Fruit fly (Drosophila melanogaster) whole organism, embryonic: ENCODE results near the gene Tlk.

Source experiments
- Atf3 ChIP-seq: fragments of 200-800 bp; sonication (Bioruptor generic); optimal IDR thresholded peaks from 3 replicates; lab custom pipeline; 2016; ENCODE audit warnings: missing biosample characterization, missing genetic modification characterization
- BtbVII ChIP-seq: fragments of 200-800 bp; sonication (Bioruptor generic); optimal IDR thresholded peaks from 3 replicates; lab custom pipeline; 2017; ENCODE audit warnings: missing biosample characterization, mild to moderate bottlenecking, missing genetic modification characterization
- CG11723 ChIP-seq: fragments of 200-800 bp; sonication (Bioruptor generic); optimal IDR thresholded peaks from 2 replicates; lab custom pipeline; 2017; ENCODE audit warnings: missing biosample characterization, mild to moderate bottlenecking, missing genetic modification characterization
- CG12104 ChIP-seq: fragments of 200-800 bp; sonication (Bioruptor generic); optimal IDR thresholded peaks from 3 replicates; lab custom pipeline; 2016; ENCODE audit warnings: missing biosample characterization, missing genetic modification characterization
- CG12236 ChIP-seq: fragments of 200-800 bp; sonication (Bioruptor generic); optimal IDR thresholded peaks from 2 replicates; lab custom pipeline; 2016; ENCODE audit warnings: missing biosample characterization, missing genetic modification characterization
- CG13287 ChIP-seq: fragments of 200-800 bp; sonication (Bioruptor generic); IDR thresholded peaks from 2 replicates; pipeline ENCODE4 v1.3.6; 2022; ENCODE audit warnings: missing biosample characterization, missing genetic modification characterization; ENCODE audit not compliant: partially characterized antibody
- CG13424 ChIP-seq: fragments of 200-800 bp; sonication (Bioruptor generic); optimal IDR thresholded peaks from 2 replicates; lab custom pipeline; 2019; ENCODE audit warnings: missing biosample characterization, mild to moderate bottlenecking, missing genetic modification characterization, moderate library complexity
- CG15696 ChIP-seq: fragments of 200-800 bp; sonication (Bioruptor generic); optimal IDR thresholded peaks from 2 replicates; lab custom pipeline; 2019; ENCODE audit warnings: missing biosample characterization, mild to moderate bottlenecking, missing genetic modification characterization, moderate library complexity
- CG2129 ChIP-seq: fragments of 200-800 bp; sonication (Bioruptor generic); IDR thresholded peaks from 2 replicates; pipeline ENCODE4 v1.3.6; 2022; ENCODE audit warnings: missing biosample characterization, missing genetic modification characterization; ENCODE audit not compliant: partially characterized antibody
- CG2712 ChIP-seq: fragments of 200-800 bp; optimal IDR thresholded peaks from 3 replicates; lab custom pipeline; 2019; ENCODE audit warnings: missing biosample characterization, mild to moderate bottlenecking, missing genetic modification characterization, moderate library complexity
- CG3065 ChIP-seq: fragments of 200-800 bp; sonication (Bioruptor generic); optimal IDR thresholded peaks from 2 replicates; lab custom pipeline; 2016; ENCODE audit warnings: missing biosample characterization, missing genetic modification characterization
- CG3726 ChIP-seq: fragments of 200-800 bp; sonication (Bioruptor generic); IDR thresholded peaks from 3 replicates; pipeline ENCODE4, ENCODE4 v1.3.6; 2022; ENCODE audit warnings: missing biosample characterization, missing genetic modification characterization
- CG3995 ChIP-seq: fragments of 200-800 bp; sonication (Bioruptor generic); optimal IDR thresholded peaks from 3 replicates; lab custom pipeline; 2016; ENCODE audit warnings: missing biosample characterization, missing genetic modification characterization
- CG42726 ChIP-seq: fragments of 200-800 bp; sonication (Bioruptor generic); IDR thresholded peaks from 2 replicates; pipeline ENCODE4 v1.3.6; 2022; ENCODE audit warnings: missing biosample characterization, missing genetic modification characterization; ENCODE audit not compliant: partially characterized antibody
- CG4360 ChIP-seq: fragments of 200-800 bp; sonication (Bioruptor generic); IDR thresholded peaks from 2 replicates; pipeline ENCODE4 v1.3.6; 2022; ENCODE audit warnings: missing biosample characterization, missing genetic modification characterization
- CG5953 ChIP-seq: fragments of 200-800 bp; sonication (Bioruptor generic); IDR thresholded peaks from 2 replicates; pipeline ENCODE4 v1.3.6; 2022; ENCODE audit warnings: missing biosample characterization, missing genetic modification characterization
- CG7357 ChIP-seq: fragments of 200-800 bp; sonication (Bioruptor generic); IDR thresholded peaks from 3 replicates; pipeline ENCODE4 v1.3.6; 2022; ENCODE audit warnings: missing biosample characterization, missing genetic modification characterization
- CG7786 ChIP-seq: fragments of 200-800 bp; sonication (Bioruptor generic); optimal IDR thresholded peaks from 2 replicates; lab custom pipeline; 2016; ENCODE audit warnings: missing biosample characterization, missing genetic modification characterization
- CG8089 ChIP-seq: fragments of 200-800 bp; sonication (Bioruptor generic); optimal IDR thresholded peaks from 3 replicates; lab custom pipeline; 2016; ENCODE audit warnings: missing biosample characterization, missing genetic modification characterization
- CG8765 ChIP-seq: fragments of 200-800 bp; sonication (Bioruptor generic); IDR thresholded peaks from 2 replicates; pipeline ENCODE4 v1.3.6; 2022; ENCODE audit warnings: missing biosample characterization, missing genetic modification characterization
- CG9727 ChIP-seq: fragments of 200-800 bp; sonication (Bioruptor generic); optimal IDR thresholded peaks from 3 replicates; lab custom pipeline; 2017; ENCODE audit warnings: missing biosample characterization, mild to moderate bottlenecking, missing genetic modification characterization
- CHES-1-like ChIP-seq: fragments of 200-800 bp; sonication (Bioruptor generic); optimal IDR thresholded peaks from 2 replicates; lab custom pipeline; 2016; ENCODE audit warnings: missing biosample characterization, missing genetic modification characterization
- Dek ChIP-seq: fragments of 200-800 bp; sonication (Bioruptor generic); optimal IDR thresholded peaks from 3 replicates; lab custom pipeline; 2019; ENCODE audit warnings: missing biosample characterization, mild to moderate bottlenecking, missing genetic modification characterization, moderate library complexity
- Lpt ChIP-seq: fragments of >200 bp; optimal IDR thresholded peaks from 2 replicates; lab custom pipeline; 2018; ENCODE audit warnings: missing biosample characterization, missing genetic modification characterization
- Sox100B ChIP-seq: fragments of 200-800 bp; sonication (Bioruptor generic); optimal IDR thresholded peaks from 3 replicates; lab custom pipeline; 2018; ENCODE audit warnings: missing biosample characterization, mild to moderate bottlenecking, missing genetic modification characterization
- Sry-δ ChIP-seq: fragments of 200-800 bp; sonication (Bioruptor generic); optimal IDR thresholded peaks from 2 replicates; lab custom pipeline; 2016; ENCODE audit warnings: missing biosample characterization, missing genetic modification characterization
- Taf1 ChIP-seq: fragments of 200-800 bp; sonication (Bioruptor generic); IDR thresholded peaks from 2 replicates; pipeline ENCODE4 v1.3.6; 2022; ENCODE audit warnings: missing biosample characterization, missing genetic modification characterization
- amos ChIP-seq: fragments of 200-800 bp; sonication (Bioruptor generic); IDR thresholded peaks from 2 replicates; pipeline ENCODE4 v1.3.6; 2022; ENCODE audit warnings: missing biosample characterization, missing genetic modification characterization; ENCODE audit not compliant: partially characterized antibody
- ase ChIP-seq: fragments of 200-800 bp; sonication (Bioruptor generic); IDR thresholded peaks from 3 replicates; pipeline ENCODE4 v1.3.6; 2022; ENCODE audit warnings: missing biosample characterization, missing genetic modification characterization
- bsh ChIP-seq, 2 experiments: fragments of 200-800 bp; sonication (Bioruptor generic); optimal IDR thresholded peaks; 2 replicates each; lab custom pipeline; 2017 to 2018; ENCODE audit warnings: mild to moderate bottlenecking in 2 of 2, missing biosample characterization in 2 of 2, missing genetic modification characterization in 2 of 2, moderate library complexity in 1 of 2
- corto ChIP-seq: fragments of 200-800 bp; sonication (Bioruptor generic); optimal IDR thresholded peaks from 2 replicates; lab custom pipeline; 2016; ENCODE audit warnings: missing biosample characterization, mild to moderate bottlenecking, missing genetic modification characterization, moderate library complexity
- croc ChIP-seq: fragments of 200-800 bp; sonication (Bioruptor generic); conservative IDR thresholded peaks from 3 replicates; pipeline ENCODE4 v1.3.6; 2022; ENCODE audit warnings: missing biosample characterization, missing genetic modification characterization
- dati ChIP-seq: fragments of 200-800 bp; sonication (Bioruptor generic); IDR thresholded peaks from 2 replicates; pipeline ENCODE4 v1.3.6; 2022; ENCODE audit warnings: missing biosample characterization, missing genetic modification characterization
- dimm ChIP-seq: fragments of 200-800 bp; sonication (Bioruptor generic); IDR thresholded peaks from 2 replicates; pipeline ENCODE4 v1.3.6; 2022; ENCODE audit warnings: missing biosample characterization, missing genetic modification characterization
- dmrt99B ChIP-seq: fragments of 200-800 bp; sonication (Bioruptor generic); optimal IDR thresholded peaks from 2 replicates; lab custom pipeline; 2018; ENCODE audit warnings: missing biosample characterization, mild to moderate bottlenecking, missing genetic modification characterization, moderate library complexity
- ems ChIP-seq: fragments of 200-800 bp; sonication (Bioruptor generic); optimal IDR thresholded peaks from 3 replicates; lab custom pipeline; 2016; ENCODE audit warnings: missing biosample characterization, missing genetic modification characterization
- ewg ChIP-seq: fragments of 200-800 bp; sonication (Bioruptor generic); optimal IDR thresholded peaks from 3 replicates; lab custom pipeline; 2017; ENCODE audit warnings: mild to moderate bottlenecking, missing biosample characterization, missing genetic modification reagents, missing genetic modification characterization
- exex ChIP-seq: fragments of 200-800 bp; sonication (Bioruptor generic); optimal IDR thresholded peaks from 4 replicates; lab custom pipeline; 2018; ENCODE audit warnings: missing biosample characterization, mild to moderate bottlenecking, missing genetic modification characterization, moderate library complexity
- ken ChIP-seq: fragments of 200-800 bp; sonication (Bioruptor generic); IDR thresholded peaks from 3 replicates; pipeline ENCODE4 v1.3.6; 2022; ENCODE audit warnings: missing biosample characterization, missing genetic modification characterization
- mirr ChIP-seq: fragments of 200-800 bp; sonication (Bioruptor generic); optimal IDR thresholded peaks from 3 replicates; lab custom pipeline; 2018; ENCODE audit warnings: missing biosample characterization, mild to moderate bottlenecking, missing genetic modification characterization
- org-1 ChIP-seq: fragments of 200-800 bp; sonication (Bioruptor generic); optimal IDR thresholded peaks from 2 replicates; lab custom pipeline; 2017; ENCODE audit warnings: missing biosample characterization, missing genetic modification characterization
- peb ChIP-seq: fragments of 200-800 bp; sonication (Bioruptor generic); IDR thresholded peaks from 2 replicates; pipeline ENCODE4 v1.3.6; 2022; ENCODE audit warnings: missing biosample characterization, missing genetic modification characterization
- psq ChIP-seq: fragments of 200-800 bp; sonication (Bioruptor generic); optimal IDR thresholded peaks from 2 replicates; lab custom pipeline; 2017; ENCODE audit warnings: missing biosample characterization, missing genetic modification characterization
- ro ChIP-seq: fragments of 200-800 bp; sonication (Bioruptor generic); IDR thresholded peaks from 2 replicates; pipeline ENCODE4 v1.3.6; 2022; ENCODE audit warnings: missing biosample characterization, missing genetic modification characterization
- trem ChIP-seq: fragments of 200-800 bp; optimal IDR thresholded peaks from 3 replicates; lab custom pipeline; 2019; ENCODE audit warnings: missing biosample characterization, mild to moderate bottlenecking, missing genetic modification characterization, moderate library complexity
- vnd ChIP-seq: fragments of 200-800 bp; sonication (Bioruptor generic); IDR thresholded peaks from 3 replicates; pipeline ENCODE4 v1.3.6; 2022; ENCODE audit warnings: missing biosample characterization, missing genetic modification characterization; ENCODE audit not compliant: partially characterized antibody

Tlk gene

dm6 chrX:3686469-3687410 is 33.1 kb upstream of the Tlk start (continued):
- peak; percentile 49 for TF ChIP-seq BtbVII (GFP tag; lab: Kevin White, UChicago)
- peak; percentile 39; the same call in 1 of the 2 replicates for TF ChIP-seq CG8765 (GFP tag; lab: Robert Waterston, UW)
- peak; percentile 67 for TF ChIP-seq Atf3 (GFP tag; lab: Kevin White, UChicago)
- TF ChIP-seq CG4360 (GFP tag; lab: Robert Waterston, UW): peak; percentile 33; the same call in 1 of the 2 replicates
- TF ChIP-seq Sox100B (GFP tag; lab: Kevin White, UChicago): peak; percentile 70
- peak; percentile 78 for TF ChIP-seq ken (GFP tag; lab: Robert Waterston, UW)
- TF ChIP-seq CG7357 (GFP tag; lab: Robert Waterston, UW): peak; percentile 29; the same call in 1 of the 3 replicates
- TF ChIP-seq ro (GFP tag; lab: Robert Waterston, UW): no peak
- TF ChIP-seq exex (tag; lab: Kevin White, UChicago): no peak
- peak; percentile 85 for TF ChIP-seq dmrt99B (tag; lab: Kevin White, UChicago)
- TF ChIP-seq CG13424 (tag; lab: Kevin White, UChicago): peak; percentile 76
- peak; percentile 70 for TF ChIP-seq croc (GFP tag; lab: Robert Waterston, UW)
- no peak for TF ChIP-seq Lpt (GFP tag; lab: Kevin White, UChicago)
- peak; percentile 15 for TF ChIP-seq CG3065 (GFP tag; lab: Kevin White, UChicago)
- no peak for TF ChIP-seq amos (GFP tag; lab: Robert Waterston, UW)

DNA sequence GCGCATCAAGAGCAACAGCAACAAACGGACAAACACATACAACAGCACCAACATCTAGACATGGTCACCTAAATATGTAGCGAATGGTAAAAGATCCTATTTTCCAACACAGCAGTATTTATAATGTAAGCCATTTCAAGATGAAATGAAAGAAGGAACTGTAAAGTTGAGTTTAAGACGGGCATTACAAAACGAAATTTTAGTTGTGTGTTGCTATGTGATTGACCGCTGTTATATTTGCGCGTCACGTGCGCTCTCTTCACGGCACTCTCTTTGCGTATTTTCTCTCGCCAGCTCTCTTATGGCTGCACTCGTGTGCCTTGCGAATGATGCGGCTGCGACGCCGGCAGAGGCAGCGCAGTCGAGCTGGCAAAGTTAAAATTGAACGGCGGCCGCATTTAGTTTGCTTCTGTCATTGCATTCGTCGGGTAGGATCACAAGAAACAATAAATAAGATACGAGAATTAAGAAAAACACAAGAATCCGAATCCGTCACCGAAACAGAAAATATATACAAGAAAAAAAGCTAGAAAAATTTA is 31.9 kb upstream of the Tlk start:
- peak; percentile 50 for TF ChIP-seq CG9727 (GFP tag; lab: Kevin White, UChicago)
- TF ChIP-seq trem: peak; percentile 23
- peak; percentile 42 for TF ChIP-seq CG8089
- no peak for TF ChIP-seq dati (GFP tag; lab: Robert Waterston, UW)
- TF ChIP-seq peb: 0 out of 2 replicates have a peak, but pooled peaks have one; percentile 43
- 0 out of 2 replicates have a peak, but pooled peaks have one; percentile 11 for TF ChIP-seq Taf1 (GFP tag; lab: Robert Waterston, UW)
- TF ChIP-seq CG15696: no peak
- no peak for TF ChIP-seq mirr (GFP tag; lab: Kevin White, UChicago)
- TF ChIP-seq corto (GFP tag; lab: Kevin White, UChicago): no peak
- no peak for TF ChIP-seq vnd (GFP tag; lab: Robert Waterston, UW)
- TF ChIP-seq Dek: peak; percentile 10
- TF ChIP-seq Sry-δ: peak; percentile 16
- TF ChIP-seq ase: peak; percentile 68; the same call in 2 of the 3 replicates
- TF ChIP-seq dimm (GFP tag; lab: Robert Waterston, UW): no peak
- peak; percentile 57 for TF ChIP-seq CG7786 (GFP tag; lab: Kevin White, UChicago)
- peak; percentile 75 for TF ChIP-seq ewg (GFP tag; lab: Kevin White, UChicago)
- TF ChIP-seq CG11723 (GFP tag; lab: Kevin White, UChicago): no peak
- TF ChIP-seq CG13287 (GFP tag; lab: Robert Waterston, UW): no peak; the same call in 1 of the 2 replicates
- peak; percentile 64; the same call in 1 of the 2 replicates for TF ChIP-seq CG5953 (GFP tag; lab: Robert Waterston, UW)
- TF ChIP-seq CG2129 (GFP tag; lab: Robert Waterston, UW): no peak
- TF ChIP-seq CG42726 (GFP tag; lab: Robert Waterston, UW): no peak
- no peak for TF ChIP-seq psq
- peak; percentile 24 for TF ChIP-seq CG12236
- 0 out of 3 replicates have a peak, but pooled peaks have one; percentile 33 for TF ChIP-seq CG3726 (GFP tag; lab: Robert Waterston, UW)
- TF ChIP-seq CG3995 (GFP tag; lab: Kevin White, UChicago): no peak
- peak; percentile 57 for TF ChIP-seq ems
- peak; percentile 28 for TF ChIP-seq CHES-1-like (GFP tag; lab: Kevin White, UChicago)
- peak; percentile 68 for TF ChIP-seq CG2712 (tag; lab: Kevin White, UChicago)
- peak; percentile 69 for TF ChIP-seq org-1
- TF ChIP-seq bsh (GFP tag; optimal IDR thresholded peaks at IDR 0.05; lab: Kevin White, UChicago): peak; percentile 39 to 79
- TF ChIP-seq CG12104 (GFP tag; lab: Kevin White, UChicago): no peak
